Fruit fly (Drosophila melanogaster): ENCODE measurements around the gene Edem1.

The Edem1 gene

DNA sequence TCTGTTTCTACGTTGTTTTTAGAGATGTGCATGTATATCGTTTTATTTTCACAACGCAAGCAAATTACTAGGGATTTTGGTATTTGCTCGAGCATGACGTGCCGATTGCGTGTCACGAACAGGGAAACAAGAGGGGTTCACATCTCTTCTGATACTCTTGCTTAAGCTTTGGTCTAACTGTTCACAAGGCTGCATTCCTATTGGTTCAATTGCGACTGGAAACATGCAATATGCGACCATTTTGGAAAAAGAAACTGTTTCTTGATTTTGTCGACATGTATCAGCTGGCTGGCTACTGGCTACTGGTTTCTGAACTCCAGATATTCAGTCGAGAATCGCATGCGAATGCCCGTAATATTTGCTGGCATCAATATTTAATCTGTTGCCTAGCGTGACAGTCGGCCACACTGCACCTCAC, 28.5 kb downstream of the Edem1 start, which contains the start of gene Coa8 (continued):
- TF ChIP-seq crc (GFP tag; optimal IDR thresholded peaks at IDR 0.05), result no peak
- no peak for TF ChIP-seq CG2875 (GFP tag; optimal IDR thresholded peaks at IDR 0.05)
- TF ChIP-seq nom (GFP tag; optimal IDR thresholded peaks at IDR 0.05), result no peak
- peak; percentile 49; the same call in 2 of the 3 replicates for TF ChIP-seq CG11695 (GFP tag; IDR thresholded peaks at IDR 0.05)
- TF ChIP-seq Ravus (GFP tag; IDR thresholded peaks at IDR 0.05), result no peak; the same call in 1 of the 2 replicates
- peak; percentile 33 for TF ChIP-seq sug (tag; optimal IDR thresholded peaks at IDR 0.05)
- TF ChIP-seq Asciz (GFP tag; optimal IDR thresholded peaks at IDR 0.05), result no peak
- no peak for TF ChIP-seq ash1 (GFP tag; optimal IDR thresholded peaks at IDR 0.05)
- TF ChIP-seq Xbp1 (GFP tag; optimal IDR thresholded peaks at IDR 0.05), result peak; percentile 56
- no peak for TF ChIP-seq ab (GFP tag; optimal IDR thresholded peaks at IDR 0.05)
- no peak for TF ChIP-seq CG11560 (tag; IDR thresholded peaks at IDR 0.05)
- TF ChIP-seq shn (GFP tag; optimal IDR thresholded peaks at IDR 0.05), result peak; percentile 60
- no peak for TF ChIP-seq CG3065 (GFP tag; optimal IDR thresholded peaks at IDR 0.05)
- no peak for TF ChIP-seq Hey (tag; optimal IDR thresholded peaks at IDR 0.05)
- peak; percentile 8 for TF ChIP-seq CG10431 (GFP tag; optimal IDR thresholded peaks at IDR 0.05)
- TF ChIP-seq ranshi (GFP tag; IDR thresholded peaks at IDR 0.05), result peak; percentile 54; the same call in 1 of the 2 replicates
- TF ChIP-seq chinmo (GFP tag; IDR thresholded peaks at IDR 0.05; ENCODE audit: partially characterized antibody), result no peak
- TF ChIP-seq CG12744 (GFP tag; optimal IDR thresholded peaks at IDR 0.05), result no peak
- no peak for TF ChIP-seq CG1832 (GFP tag; optimal IDR thresholded peaks at IDR 0.05)
- TF ChIP-seq hbn (GFP tag; IDR thresholded peaks at IDR 0.05; ENCODE audit: partially characterized antibody), result peak; percentile 37
- TF ChIP-seq CG10543 (GFP tag; optimal IDR thresholded peaks at IDR 0.05), result no peak
- peak; percentile 45 for TF ChIP-seq phol (tag; optimal IDR thresholded peaks at IDR 0.05)
- peak; percentile 23 for TF ChIP-seq Ssrp (tag; optimal IDR thresholded peaks at IDR 0.05)
- no peak for TF ChIP-seq CG10267 (tag; optimal IDR thresholded peaks at IDR 0.05)
- TF ChIP-seq bbx (GFP tag; IDR thresholded peaks at IDR 0.05; ENCODE audit: partially characterized antibody), result peak; percentile 7; the same call in 1 of the 2 replicates
- peak; percentile 25 for TF ChIP-seq CG12659 (GFP tag; optimal IDR thresholded peaks at IDR 0.05)
- peak; percentile 4 for TF ChIP-seq CG4424 (GFP tag; optimal IDR thresholded peaks at IDR 0.05)
- no peak for TF ChIP-seq Doc2 (GFP tag; IDR thresholded peaks at IDR 0.05)
- no peak for TF ChIP-seq pfk (GFP tag; optimal IDR thresholded peaks at IDR 0.05)
- no peak for TF ChIP-seq CG17568 (GFP tag; optimal IDR thresholded peaks at IDR 0.05)
- TF ChIP-seq fu2 (GFP tag; optimal IDR thresholded peaks at IDR 0.05), result no peak
- peak; percentile 63; the same call in 2 of the 3 replicates for TF ChIP-seq knrl (GFP tag; IDR thresholded peaks at IDR 0.05; ENCODE audit: partially characterized antibody)
- TF ChIP-seq wor (GFP tag; IDR thresholded peaks at IDR 0.05), result no peak
- no peak for TF ChIP-seq tap (tag; optimal IDR thresholded peaks at IDR 0.05)
- no peak for TF ChIP-seq ac (GFP tag; optimal IDR thresholded peaks at IDR 0.05)
- no peak for TF ChIP-seq Dp (GFP tag; optimal IDR thresholded peaks at IDR 0.05)
- no peak for TF ChIP-seq CG10654 (GFP tag; optimal IDR thresholded peaks at IDR 0.05)
- no peak for TF ChIP-seq fru (optimal IDR thresholded peaks at IDR 0.05)
- TF ChIP-seq CG1233 (GFP tag; optimal IDR thresholded peaks at IDR 0.05), result no peak
- peak; percentile 36 for TF ChIP-seq CG12299 (tag; optimal IDR thresholded peaks at IDR 0.05)
- peak; percentile 56 for TF ChIP-seq ind (GFP tag; optimal IDR thresholded peaks at IDR 0.05)
- no peak for TF ChIP-seq CG15073 (GFP tag; optimal IDR thresholded peaks at IDR 0.05)
- no peak for TF ChIP-seq hkb (optimal IDR thresholded peaks at IDR 0.05)
- peak; percentile 49; the same call in 1 of the 2 replicates for TF ChIP-seq hkb (GFP tag; IDR thresholded peaks at IDR 0.05)
- TF ChIP-seq wek (GFP tag; optimal IDR thresholded peaks at IDR 0.05), result peak; percentile 91
- 0 out of 2 replicates have a peak, but pooled peaks have one; percentile 18 for TF ChIP-seq H2.0 (GFP tag; IDR thresholded peaks at IDR 0.05)
- TF ChIP-seq CG9932 (GFP tag; IDR thresholded peaks at IDR 0.05), result peak; percentile 61
- TF ChIP-seq slou (GFP tag; optimal IDR thresholded peaks at IDR 0.05), result no peak
- no peak for TF ChIP-seq D (optimal IDR thresholded peaks at IDR 0.05)
- TF ChIP-seq D (GFP tag; optimal IDR thresholded peaks at IDR 0.05), result no peak
- peak; percentile 56 for TF ChIP-seq CG18599 (GFP tag; optimal IDR thresholded peaks at IDR 0.05)
